Worm (Caenorhabditis elegans): ENCODE measurements around the gene ceh-40.

- TF ChIP-seq pros-1 (tag; optimal IDR thresholded peaks at IDR 0.05) (no peak), ceh-2 (tag; optimal IDR thresholded peaks at IDR 0.05) (no peak), C38D4.7 (GFP tag; optimal IDR thresholded peaks at IDR 0.05) (no peak), tbx-2 (tag; optimal IDR thresholded peaks at IDR 0.05) (no peak), odd-2 (tag; optimal IDR thresholded peaks at IDR 0.05) (no peak), sox-4 (tag; optimal IDR thresholded peaks at IDR 0.05) (no peak), nfya-1 (tag; optimal IDR thresholded peaks at IDR 0.05) (no peak), ceh-34 (tag; optimal IDR thresholded peaks at IDR 0.05) (no peak), zip-5 (tag; optimal IDR thresholded peaks at IDR 0.05) (no peak)
Measured at ce11 chrX:12341338-12341737, 20.8 kb upstream of the ceh-40 start, which contains the start of gene zig-2.

Measured in whole organism, late embryonic.